Fruit fly (Drosophila melanogaster) S2 (cell line): Measurements from ENCODE around the gene SkpA.

Source experiments
- CG8478 ChIP-seq: fragments of >200 bp; optimal IDR thresholded peaks from 2 replicates; lab custom pipeline; 2018
- CTCF ChIP-seq, 2 experiments: fragments of >200 bp; optimal IDR thresholded peaks; 2 replicates each; lab custom pipeline; 2018

The SkpA gene

dm6 chrX:694350-694749 lies 38.4 kb downstream of the SkpA start:
- TF ChIP-seq CTCF (optimal IDR thresholded peaks at IDR 0.05; lab: Kevin White, UChicago): no peak
- TF ChIP-seq CG8478 (lab: Kevin White, UChicago): no peak

- TF ChIP-seq CG8478 (lab: Kevin White, UChicago) (no peak), CTCF (optimal IDR thresholded peaks at IDR 0.05; lab: Kevin White, UChicago) (no peak)
These were observed 38.9 kb downstream of the SkpA start for dm6 chrX:694776-695175.

DNA sequence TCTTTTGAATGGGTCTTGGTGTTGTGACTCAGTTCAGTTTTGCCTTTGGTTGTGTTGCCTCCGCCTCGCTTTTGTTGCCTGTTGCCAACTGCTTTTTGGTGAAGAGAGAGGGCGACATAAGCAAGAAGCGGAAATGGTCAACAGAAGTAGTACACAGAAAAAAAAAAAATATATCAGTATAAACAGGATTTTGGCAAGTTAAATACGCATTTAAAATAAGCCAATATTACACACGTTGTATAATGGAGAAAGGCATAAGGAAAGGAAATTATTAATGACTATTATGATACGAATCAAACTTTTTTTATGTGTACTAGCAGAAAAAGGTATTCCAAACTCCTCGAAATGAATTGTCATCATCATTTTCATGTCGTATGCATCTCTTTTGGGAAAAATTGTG lies 40.1 kb downstream of the SkpA start:
- TF ChIP-seq CTCF (optimal IDR thresholded peaks at IDR 0.05; lab: Kevin White, UChicago) (no peak), CG8478 (lab: Kevin White, UChicago) (no peak)

DNA sequence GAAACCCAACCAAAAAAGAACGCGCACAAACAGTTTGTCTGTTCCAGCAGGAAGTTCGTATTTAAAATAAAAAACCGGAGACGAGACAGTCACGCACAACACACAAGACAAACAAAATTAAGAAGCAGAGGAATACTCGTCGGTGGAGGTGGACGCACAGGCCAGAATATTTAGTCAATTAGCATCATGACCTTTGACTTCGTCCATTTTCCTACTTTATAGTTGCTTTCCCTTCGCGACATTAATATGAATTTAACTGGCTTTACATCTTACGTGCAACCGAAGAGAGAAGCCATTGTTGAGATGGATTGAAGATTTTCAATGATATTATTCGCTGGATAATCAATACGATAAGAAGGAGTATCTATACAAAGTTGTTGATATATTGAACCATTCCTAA lies 46.6 kb downstream of the SkpA start:
- no peak for TF ChIP-seq CTCF (optimal IDR thresholded peaks at IDR 0.05; lab: Kevin White, UChicago)
- no peak for TF ChIP-seq CG8478 (lab: Kevin White, UChicago)
